Fruit fly (Drosophila melanogaster): ENCODE results near the gene CG3165.

DNA sequence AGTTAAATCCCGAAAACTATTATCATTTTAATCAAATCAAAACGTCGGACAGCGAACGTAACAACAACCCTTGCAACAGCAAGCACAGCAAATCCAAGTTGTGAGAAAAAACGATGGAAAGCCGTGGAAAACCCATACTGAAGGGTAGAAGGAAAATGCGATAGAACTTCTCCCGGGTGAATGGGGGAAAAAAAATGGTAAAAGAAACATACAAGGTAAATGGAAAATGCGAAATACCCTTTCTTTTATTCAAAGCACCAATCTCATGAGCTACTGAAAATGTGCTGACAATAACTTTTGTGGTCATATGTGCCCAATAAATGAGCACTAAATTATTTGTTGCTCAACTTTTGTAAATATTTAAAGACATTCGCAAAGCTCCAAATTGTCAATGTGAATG, 37.2 kb upstream of the CG3165 start:
- peak; percentile 53 for TF ChIP-seq kay (GFP tag; ENCODE audit: borderline replicate concordance)
- no peak for TF ChIP-seq CG1620 (GFP tag; optimal IDR thresholded peaks at IDR 0.05)
- no peak for TF ChIP-seq bab1 (GFP tag; optimal IDR thresholded peaks at IDR 0.05)
- no peak for TF ChIP-seq toe (GFP tag; optimal IDR thresholded peaks at IDR 0.05)
- TF ChIP-seq cic (GFP tag; optimal IDR thresholded peaks at IDR 0.05) = no peak
- no peak for TF ChIP-seq CG7101 (tag; optimal IDR thresholded peaks at IDR 0.05)
- no peak for TF ChIP-seq CG33017 (tag; optimal IDR thresholded peaks at IDR 0.05)
- TF ChIP-seq CG12768 (GFP tag; optimal IDR thresholded peaks at IDR 0.05) = no peak
- no peak for TF ChIP-seq Crg-1 (GFP tag; optimal IDR thresholded peaks at IDR 0.05)
- no peak for TF ChIP-seq CG11617 (GFP tag; optimal IDR thresholded peaks at IDR 0.05)
